Fruit fly (Drosophila melanogaster) whole organism, adult: Measurements from ENCODE around the gene CG34293.

ENCODE experiments used
- CG11617 ChIP-seq: fragments of 200-800 bp; sonication (Bioruptor generic); optimal IDR thresholded peaks from 2 replicates; lab custom pipeline; 2017; ENCODE audit warnings: mild to moderate bottlenecking, missing biosample characterization, missing genetic modification reagents, missing genetic modification characterization
- CG12768 ChIP-seq: fragments of 200-800 bp; sonication (Bioruptor generic); optimal IDR thresholded peaks from 2 replicates; lab custom pipeline; 2017; ENCODE audit warnings: missing biosample characterization, missing genetic modification characterization, mild to moderate bottlenecking, moderate library complexity, missing genetic modification reagents
- CG14711 ChIP-seq: fragments of 200-800 bp; sonication (Bioruptor generic); optimal IDR thresholded peaks from 2 replicates; lab custom pipeline; 2018; ENCODE audit warnings: missing biosample characterization, mild to moderate bottlenecking, missing genetic modification characterization, moderate library complexity
- CG33017 ChIP-seq: fragments of 200-800 bp; sonication (Bioruptor generic); optimal IDR thresholded peaks from 2 replicates; lab custom pipeline; 2018; ENCODE audit warnings: missing biosample characterization, mild to moderate bottlenecking, missing genetic modification characterization, moderate library complexity
- CG5204 ChIP-seq: fragments of 200-800 bp; sonication (Bioruptor generic); optimal IDR thresholded peaks from 2 replicates; lab custom pipeline; 2016; ENCODE audit warnings: missing biosample characterization, missing genetic modification characterization
- Clk ChIP-seq: fragments of 200-800 bp; sonication (Bioruptor generic); optimal IDR thresholded peaks from 2 replicates; lab custom pipeline; 2017; ENCODE audit warnings: missing biosample characterization, missing genetic modification characterization
- Hr96 ChIP-seq: fragments of 200-800 bp; sonication (Bioruptor generic); optimal IDR thresholded peaks from 2 replicates; lab custom pipeline; 2016; ENCODE audit warnings: missing biosample characterization, missing genetic modification characterization
- Mnt ChIP-seq: fragments of 200-800 bp; sonication (Bioruptor generic); optimal IDR thresholded peaks from 2 replicates; lab custom pipeline; 2016; ENCODE audit warnings: missing biosample characterization, mild to moderate bottlenecking, missing genetic modification characterization
- cic ChIP-seq: fragments of 200-800 bp; sonication (Bioruptor generic); optimal IDR thresholded peaks from 2 replicates; lab custom pipeline; 2017; ENCODE audit warnings: missing biosample characterization, mild to moderate bottlenecking, missing genetic modification characterization, moderate library complexity
- kay ChIP-seq: fragments of 200-800 bp; sonication (Bioruptor generic); peaks from one replicate; lab custom pipeline; 2016; ENCODE audit warnings: missing biosample characterization, missing genetic modification characterization, borderline replicate concordance
- ovo ChIP-seq: fragments of 200-800 bp; sonication (Bioruptor generic); optimal IDR thresholded peaks from 2 replicates; lab custom pipeline; 2016; ENCODE audit warnings: missing biosample characterization, missing genetic modification characterization
- toe ChIP-seq: fragments of 200-800 bp; sonication (Bioruptor generic); optimal IDR thresholded peaks from 2 replicates; lab custom pipeline; 2016; ENCODE audit warnings: missing biosample characterization, missing genetic modification characterization

DNA sequence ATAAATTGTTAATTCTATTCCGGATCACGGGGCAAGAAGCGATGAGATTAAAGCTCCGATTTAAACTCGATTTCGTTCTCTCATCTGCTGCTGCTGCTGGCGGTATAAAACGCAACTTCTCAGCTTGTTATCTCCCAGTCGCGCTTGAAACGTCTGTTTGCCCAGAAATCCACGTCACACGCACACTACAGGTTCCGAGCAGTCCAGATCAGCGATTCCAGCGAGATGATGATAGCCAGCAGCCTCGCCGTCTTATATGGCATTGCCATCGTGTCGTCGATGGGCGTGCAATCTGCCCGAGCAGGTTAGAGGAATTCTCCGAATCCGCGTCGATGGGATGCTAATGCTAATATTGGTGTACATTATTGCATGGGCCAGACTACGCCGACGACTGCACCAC is 7.6 kb downstream of the CG34293 start, which contains the start of gene grass:
- no peak for TF ChIP-seq CG33017
- no peak for TF ChIP-seq Mnt (GFP tag; lab: Kevin White, UChicago)
- no peak for TF ChIP-seq CG11617 (GFP tag; lab: Kevin White, UChicago)
- TF ChIP-seq cic = no peak
- no peak for TF ChIP-seq Hr96 (GFP tag; lab: Kevin White, UChicago)
- TF ChIP-seq CG14711 (tag; lab: Kevin White, UChicago) = no peak
- TF ChIP-seq toe (GFP tag; lab: Kevin White, UChicago) = no peak
- TF ChIP-seq kay (GFP tag; lab: Kevin White, UChicago) = no peak
- TF ChIP-seq CG12768 (GFP tag; lab: Kevin White, UChicago) = no peak
- no peak for TF ChIP-seq ovo (GFP tag; lab: Kevin White, UChicago)
- TF ChIP-seq CG5204 (GFP tag; lab: Kevin White, UChicago) = no peak
- no peak for TF ChIP-seq Clk (GFP tag; lab: Kevin White, UChicago)
